Worm (Caenorhabditis elegans): ENCODE measurements around the gene tni-1.

tni-1 gene

ce11 chrX:11407682-11408335, 30.5 kb upstream of the tni-1 start, which contains the start of gene F08B12.4 (continued):
- TF ChIP-seq ctbp-1 (GFP tag; IDR thresholded peaks at IDR 0.05) (no peak), T26A8.4 (GFP tag; IDR thresholded peaks at IDR 0.05) (no peak), dmd-9 (GFP tag; IDR thresholded peaks at IDR 0.05) (no peak), hif-1 (tag; optimal IDR thresholded peaks at IDR 0.05) (no peak), nhr-10 (tag; optimal IDR thresholded peaks at IDR 0.05) (no peak), ceh-32 (tag; optimal IDR thresholded peaks at IDR 0.05; ENCODE audit: poor library complexity) (no peak), Y105C5A.15 (GFP tag; IDR thresholded peaks at IDR 0.05) (no peak), ceh-62 (tag; optimal IDR thresholded peaks at IDR 0.05) (no peak), jun-1 (tag; optimal IDR thresholded peaks at IDR 0.05) (no peak), daf-19 (GFP tag; conservative IDR thresholded peaks at IDR 0.05) (no peak), madf-9 (GFP tag; conservative IDR thresholded peaks at IDR 0.05) (no peak), fos-1 (tag; optimal IDR thresholded peaks at IDR 0.05) (no peak), F26F4.8 (GFP tag; conservative IDR thresholded peaks at IDR 0.05) (no peak), aly-2 (tag; optimal IDR thresholded peaks at IDR 0.05) (no peak), spr-3 (GFP tag; optimal IDR thresholded peaks at IDR 0.05) (no peak), snpc-1.2 (GFP tag; IDR thresholded peaks at IDR 0.05) (no peak), ZK337.2 (GFP tag; IDR thresholded peaks at IDR 0.05) (no peak), ama-1 (optimal IDR thresholded peaks at IDR 0.05) (peak; percentile 47), daf-12 (tag; optimal IDR thresholded peaks at IDR 0.05) (no peak), hlh-30 (tag; optimal IDR thresholded peaks at IDR 0.05; ENCODE audit: insufficient read depth) (peak; percentile 53), fkh-10 (GFP tag; optimal IDR thresholded peaks at IDR 0.05) (no peak), lin-13 (GFP tag; optimal IDR thresholded peaks at IDR 0.05) (no peak), T20F7.1 (GFP tag; optimal IDR thresholded peaks at IDR 0.05) (peak; percentile 11), ces-1 (GFP tag; optimal IDR thresholded peaks at IDR 0.05) (no peak), ceh-82 (tag; optimal IDR thresholded peaks at IDR 0.05) (no peak), R02D3.7 (tag; optimal IDR thresholded peaks at IDR 0.05) (no peak), arid-1 (GFP tag; conservative IDR thresholded peaks at IDR 0.05) (no peak), mes-2 (tag; optimal IDR thresholded peaks at IDR 0.05; ENCODE audit: poor library complexity, severe bottlenecking) (no peak), mdl-1 (tag; optimal IDR thresholded peaks at IDR 0.05) (peak in 1 of 2 experiments; percentile 11), egl-27 (tag; optimal IDR thresholded peaks at IDR 0.05) (no peak), spr-1 (tag; optimal IDR thresholded peaks at IDR 0.05) (no peak), lsy-2 (tag; optimal IDR thresholded peaks at IDR 0.05) (peak in 1 of 2 experiments; percentile 46), cey-2 (tag; optimal IDR thresholded peaks at IDR 0.05; ENCODE audit: borderline replicate concordance, insufficient read depth) (no peak), vab-7 (GFP tag; IDR thresholded peaks at IDR 0.05) (no peak), Y75B8A.6 (GFP tag; IDR thresholded peaks at IDR 0.05) (no peak), nhr-41 (GFP tag; IDR thresholded peaks at IDR 0.05) (no peak), hlh-11 (tag; optimal IDR thresholded peaks at IDR 0.05) (peak; percentile 65), zfp-2 (tag; optimal IDR thresholded peaks at IDR 0.05) (no peak), lin-39 (tag; optimal IDR thresholded peaks at IDR 0.05) (no peak), lir-3 (tag; optimal IDR thresholded peaks at IDR 0.05) (no peak), daf-8 (GFP tag; IDR thresholded peaks at IDR 0.05) (no peak), duxl-1 (tag; optimal IDR thresholded peaks at IDR 0.05; ENCODE audit: poor library complexity) (no peak), ceh-28 (tag; optimal IDR thresholded peaks at IDR 0.05) (no peak), lin-29 (GFP tag; IDR thresholded peaks at IDR 0.05) (no peak), Y5F2A.4 (GFP tag; optimal IDR thresholded peaks at IDR 0.05) (no peak), aha-1 (tag) (peak; percentile 63), lin-1 (GFP tag; IDR thresholded peaks at IDR 0.05) (no peak), nhr-42 (GFP tag; IDR thresholded peaks at IDR 0.05) (peak; percentile 36; the same call in 1 of the 2 replicates), sdz-12 (GFP tag; optimal IDR thresholded peaks at IDR 0.05) (no peak), madf-5 (GFP tag; IDR thresholded peaks at IDR 0.05) (no peak)
